Fruit fly (Drosophila melanogaster) ovary, adult (tissue): ENCODE results near the gene TBC1D23.

Source experiments
- CG17801 ChIP-seq: fragments of 200-800 bp; optimal IDR thresholded peaks from 2 replicates; lab custom pipeline; 2019; ENCODE audit warnings: missing biosample characterization, mild to moderate bottlenecking, missing genetic modification characterization, moderate library complexity; ENCODE audit not compliant: partially characterized antibody

TBC1D23 gene

DNA sequence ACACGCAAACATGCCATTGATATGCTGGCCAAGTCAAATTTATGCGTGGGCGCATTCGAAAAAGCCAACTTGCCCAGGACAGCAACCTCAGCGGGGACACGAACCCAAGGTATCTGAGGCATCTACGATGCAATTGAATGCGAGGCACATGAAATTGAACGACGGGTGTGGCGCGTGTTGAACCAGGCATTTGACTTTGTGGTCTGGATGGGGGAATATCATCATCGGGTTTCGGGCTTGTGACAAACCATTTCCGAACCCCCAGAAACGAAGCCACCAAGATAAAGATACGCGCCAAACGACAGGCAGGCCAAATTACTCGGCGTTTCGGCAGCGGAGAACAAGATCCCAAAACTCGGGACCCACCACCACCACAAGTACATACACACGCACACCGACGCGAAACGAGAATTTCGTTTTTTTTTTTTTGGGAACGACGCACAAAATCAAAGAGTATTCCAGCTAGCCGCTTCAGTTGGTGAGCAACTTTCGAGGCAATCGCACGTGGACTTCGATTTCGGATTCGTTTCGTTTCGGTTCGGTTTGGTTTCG, 13.7 kb downstream of the TBC1D23 start, which contains the start of gene MFS3:
Gene MFS3 (plus strand): TSS at position 472 of the 552 bp plus-strand sequence.
- no peak for TF ChIP-seq CG17801 (GFP tag; lab: Kevin White, UChicago)

DNA sequence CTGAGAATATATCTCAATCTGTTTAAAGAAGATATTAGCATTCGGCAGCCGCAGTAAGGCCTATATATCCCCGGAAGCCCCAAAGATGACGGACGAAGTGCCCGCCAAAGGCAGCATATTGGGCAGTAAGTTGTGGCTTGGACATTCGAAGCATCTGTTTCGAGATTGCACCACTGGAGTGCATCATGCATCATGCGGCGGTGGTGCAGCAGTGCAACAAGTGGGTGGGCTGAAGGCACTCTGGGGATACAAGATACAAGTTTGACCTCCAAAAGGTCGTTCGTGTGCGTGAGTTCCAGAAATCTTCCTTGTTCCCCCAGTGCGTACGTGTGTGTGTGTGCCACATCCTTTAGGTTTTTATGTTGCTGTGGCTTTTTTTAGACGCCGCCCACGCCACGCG, 14.2 kb downstream of the TBC1D23 start:
- TF ChIP-seq CG17801 (GFP tag; lab: Kevin White, UChicago), result no peak

DNA sequence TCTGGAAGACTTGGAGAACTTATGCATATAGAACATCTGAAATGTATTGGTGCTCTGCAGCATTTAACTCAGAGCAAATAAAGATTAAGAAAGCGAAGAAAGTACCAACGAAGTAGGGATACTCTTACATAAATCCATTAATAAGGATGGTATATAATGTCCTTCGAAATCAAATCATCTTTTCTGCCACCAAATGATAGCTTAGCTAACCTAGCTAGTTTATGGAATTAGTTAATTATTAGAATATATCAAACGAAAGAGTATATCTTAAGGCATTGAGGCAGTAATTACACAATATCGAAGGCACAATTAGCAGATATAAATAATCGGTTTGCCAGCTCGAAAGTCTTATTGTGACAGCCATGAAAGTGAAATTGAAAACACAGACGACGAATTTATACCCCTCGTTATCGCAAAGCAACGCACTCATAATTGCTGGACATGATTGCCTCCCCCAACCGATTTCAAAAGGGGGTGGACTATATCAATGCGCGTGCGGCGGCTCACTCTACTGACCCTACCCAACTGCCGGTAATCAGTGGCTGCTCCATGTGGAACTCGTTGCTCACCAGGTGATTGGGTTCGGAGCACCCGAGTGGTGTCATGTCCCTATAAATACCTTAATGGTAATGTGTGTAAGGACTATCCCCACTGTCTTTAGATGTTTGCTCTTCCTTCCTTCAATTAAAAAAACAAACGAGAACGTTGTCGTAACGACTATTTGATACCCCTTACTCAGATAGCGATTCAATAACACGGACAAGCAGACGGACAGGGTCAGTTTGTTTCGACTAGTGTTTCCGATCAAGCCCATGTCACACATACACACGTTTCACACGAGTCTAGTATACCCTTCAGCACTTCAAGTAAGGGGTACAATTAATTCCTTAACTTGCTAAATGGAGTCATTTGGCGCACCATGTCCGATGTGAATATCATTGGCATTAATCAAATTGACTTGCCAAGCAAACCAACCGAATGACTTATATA, 15.6 kb downstream of the TBC1D23 start:
- TF ChIP-seq CG17801 (GFP tag; lab: Kevin White, UChicago), result no peak

DNA sequence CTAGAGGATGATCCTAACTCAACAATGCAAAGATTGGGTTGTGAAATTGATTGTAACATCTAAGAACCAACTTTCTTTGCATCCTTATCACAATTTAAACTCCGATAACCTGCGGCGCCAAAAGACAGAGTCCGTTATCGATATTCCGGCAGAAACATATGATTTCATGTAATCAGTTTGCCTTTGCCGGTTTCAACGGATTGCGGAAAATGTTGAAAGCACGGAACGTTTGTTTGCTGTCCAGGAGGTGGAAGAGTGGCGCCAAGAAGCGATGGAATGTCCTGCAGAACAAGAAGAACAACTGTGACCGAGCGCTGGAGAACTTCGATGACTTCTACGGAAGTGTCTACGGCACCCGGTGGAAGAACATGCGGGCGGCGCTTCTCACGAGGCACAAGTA, 18.5 kb downstream of the TBC1D23 start:
- no peak for TF ChIP-seq CG17801 (GFP tag; lab: Kevin White, UChicago)

DNA sequence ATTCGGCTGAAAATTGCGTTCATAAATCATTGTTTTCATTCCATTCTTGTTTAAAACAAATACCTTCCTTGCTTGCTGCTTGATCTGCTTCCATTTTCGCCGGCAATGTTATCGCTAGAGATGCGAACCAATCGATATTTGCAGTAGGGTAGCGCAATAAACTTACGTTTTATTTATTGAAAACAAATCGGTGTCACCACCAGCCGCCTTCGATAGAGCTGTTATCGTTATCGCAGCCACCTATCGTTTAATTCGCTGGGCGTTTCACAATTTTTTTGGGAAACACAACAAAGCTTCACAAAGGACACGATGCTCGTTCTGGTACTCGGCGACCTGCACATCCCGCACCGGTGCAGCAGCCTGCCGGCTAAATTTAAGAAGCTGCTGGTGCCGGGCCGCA, 21.4 kb downstream of the TBC1D23 start, which contains the start of the genes Tfb4 and Vps29:
Gene Tfb4 (minus strand): TSS at position 124 of the 400 bp plus-strand sequence.
Gene Vps29 (plus strand): TSS at position 213 of the 400 bp plus-strand sequence.
- TF ChIP-seq CG17801 (GFP tag; lab: Kevin White, UChicago), result peak; percentile 62

DNA sequence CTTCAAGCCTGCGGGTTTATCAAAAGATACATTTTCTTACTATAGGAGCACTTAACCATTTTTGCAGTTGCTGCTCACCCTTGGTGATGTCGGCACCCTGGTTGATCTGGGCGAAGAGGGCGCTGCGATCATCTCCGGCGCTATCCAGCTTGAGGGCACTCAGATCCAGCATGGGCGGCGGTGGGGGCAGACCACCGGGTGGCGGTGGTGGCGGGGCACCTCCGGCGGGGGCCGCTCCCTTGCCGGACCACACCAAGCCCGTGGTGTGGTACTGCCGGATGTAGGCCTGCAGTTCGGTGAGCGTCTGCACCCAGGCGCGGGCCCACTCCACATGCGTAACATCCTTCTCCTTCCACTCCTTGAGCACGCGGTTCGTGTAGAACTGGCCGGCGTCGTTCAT, 23.6 kb downstream of the TBC1D23 start:
- TF ChIP-seq CG17801 (GFP tag; lab: Kevin White, UChicago), result no peak

DNA sequence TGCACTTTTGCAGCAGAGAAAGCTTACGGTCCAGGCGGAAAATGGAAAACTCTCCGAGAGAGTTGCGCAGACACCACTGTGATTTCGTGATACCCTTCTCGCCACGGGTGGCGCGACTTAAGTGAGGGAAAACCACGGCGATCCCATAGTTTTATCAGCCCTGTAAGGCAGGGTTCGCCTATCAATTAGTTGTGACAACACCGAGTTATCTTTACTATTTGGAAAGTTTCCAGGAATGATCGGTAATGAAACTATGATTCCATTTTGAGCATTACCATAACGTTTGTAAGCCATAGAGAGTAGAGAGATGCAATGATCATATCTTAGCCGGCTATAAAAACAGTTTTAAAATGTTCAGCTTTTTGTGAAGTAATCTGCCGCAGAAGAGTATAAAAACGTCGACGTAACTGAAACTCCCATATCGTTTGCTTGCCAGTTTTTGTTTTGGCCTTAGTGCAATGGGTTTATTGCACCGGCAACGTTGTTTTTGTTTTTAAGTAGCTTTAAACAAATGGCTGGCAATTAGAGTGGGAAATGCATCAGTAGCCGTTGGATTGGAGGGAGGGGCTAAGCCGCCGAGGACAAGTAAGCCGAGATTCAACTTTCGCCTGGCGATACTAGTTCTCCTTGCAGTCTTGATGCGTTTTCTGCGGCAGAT, 27.6 kb downstream of the TBC1D23 start:
- no peak for TF ChIP-seq CG17801 (GFP tag; lab: Kevin White, UChicago)

DNA sequence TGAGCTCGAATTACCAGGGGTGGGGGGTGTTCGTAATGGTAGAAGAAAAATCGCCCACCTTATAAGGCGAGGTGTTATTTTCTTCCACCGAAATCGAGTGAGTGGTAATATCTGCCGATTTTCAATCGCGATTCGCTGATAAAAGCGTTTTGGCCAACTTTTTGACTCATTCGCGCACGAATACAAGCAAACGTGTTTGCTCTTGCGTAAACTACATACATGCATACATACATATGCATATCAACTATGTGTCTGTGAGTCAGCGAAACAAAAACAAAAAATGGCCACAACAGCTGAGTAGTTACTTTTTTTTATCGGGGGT, 28.2 kb downstream of the TBC1D23 start:
- no peak for TF ChIP-seq CG17801 (GFP tag; lab: Kevin White, UChicago)

DNA sequence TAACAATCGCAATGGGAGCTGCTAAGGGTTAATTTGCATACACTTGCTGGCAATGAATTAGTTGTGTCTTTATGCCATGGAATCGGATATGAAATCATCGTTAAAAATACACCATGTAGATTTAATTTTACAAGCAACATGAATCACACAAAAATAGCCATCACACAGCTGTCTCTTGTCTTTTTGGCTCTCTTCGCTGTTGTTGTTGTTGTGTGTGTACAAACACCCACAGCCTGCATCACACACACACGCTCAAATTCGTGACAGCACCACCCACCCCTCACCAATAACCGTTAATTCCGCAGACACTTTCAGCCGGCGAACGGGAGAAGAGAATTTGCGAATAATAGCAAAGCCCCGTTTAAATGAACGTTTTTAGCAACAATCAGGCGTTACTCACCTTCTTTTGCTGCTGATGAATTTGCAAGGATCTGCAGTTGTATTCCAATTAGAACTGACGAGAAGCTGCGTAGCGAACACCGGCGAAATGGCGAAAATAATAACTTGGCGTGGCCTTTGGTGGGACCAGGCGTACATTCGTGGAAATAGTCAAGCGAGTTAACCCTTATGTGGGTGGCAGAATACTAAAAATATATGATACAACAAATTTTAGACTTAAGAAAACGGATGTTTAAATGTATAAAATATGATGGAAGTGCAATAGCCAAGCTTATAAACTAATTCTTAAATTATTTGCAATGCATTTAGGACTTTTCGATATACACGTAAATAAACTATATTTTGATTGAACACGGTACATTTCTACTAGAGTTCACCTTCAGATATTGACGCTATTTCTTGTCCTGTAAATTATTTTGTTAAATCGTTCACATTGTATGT, 28.8 kb downstream of the TBC1D23 start, which contains the start of gene capt:
Gene capt (minus strand): TSS at position 584 of the 840 bp plus-strand sequence.
- no peak for TF ChIP-seq CG17801 (GFP tag; lab: Kevin White, UChicago)

DNA sequence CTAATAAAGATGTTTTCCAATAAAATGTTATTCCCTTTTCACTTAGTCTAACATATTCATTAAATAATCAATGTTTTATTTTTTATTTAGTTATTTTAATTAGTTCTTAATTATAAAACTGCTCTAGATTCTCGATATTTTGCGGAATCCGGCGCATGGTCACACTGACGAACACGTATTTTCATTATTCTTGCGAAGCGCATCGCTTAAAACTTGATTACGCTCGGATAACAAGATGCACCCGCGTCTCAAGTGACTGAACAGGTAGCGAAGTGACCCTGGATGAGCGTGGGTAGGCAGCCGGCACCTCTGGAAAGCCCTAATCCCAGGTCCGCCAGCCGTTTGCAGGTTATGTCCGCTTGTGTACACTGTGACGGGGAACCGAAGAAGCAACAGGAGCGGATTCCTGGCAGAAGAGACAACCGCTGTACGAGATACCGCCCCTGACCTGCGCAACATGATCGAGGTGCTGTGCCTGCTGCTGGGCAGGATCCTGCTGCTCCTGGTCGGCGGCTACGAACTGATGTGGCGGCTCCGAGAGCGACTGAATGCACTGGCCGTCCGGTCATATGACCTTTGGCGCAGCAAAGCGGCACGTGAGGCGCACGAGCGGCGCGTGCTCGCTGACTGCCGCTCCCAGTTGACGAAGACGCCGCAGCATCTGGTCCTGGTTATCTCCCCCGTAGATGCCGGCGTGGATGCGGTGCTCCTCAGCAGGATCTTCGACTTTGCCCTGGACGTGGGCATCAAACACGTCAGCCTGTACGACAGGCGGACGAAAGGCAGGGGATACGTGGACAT, 29.6 kb downstream of the TBC1D23 start, which contains the start of gene Tango14:
Gene Tango14 (plus strand): TSS at position 143 of the 801 bp plus-strand sequence.
- TF ChIP-seq CG17801 (GFP tag; lab: Kevin White, UChicago), result no peak

DNA sequence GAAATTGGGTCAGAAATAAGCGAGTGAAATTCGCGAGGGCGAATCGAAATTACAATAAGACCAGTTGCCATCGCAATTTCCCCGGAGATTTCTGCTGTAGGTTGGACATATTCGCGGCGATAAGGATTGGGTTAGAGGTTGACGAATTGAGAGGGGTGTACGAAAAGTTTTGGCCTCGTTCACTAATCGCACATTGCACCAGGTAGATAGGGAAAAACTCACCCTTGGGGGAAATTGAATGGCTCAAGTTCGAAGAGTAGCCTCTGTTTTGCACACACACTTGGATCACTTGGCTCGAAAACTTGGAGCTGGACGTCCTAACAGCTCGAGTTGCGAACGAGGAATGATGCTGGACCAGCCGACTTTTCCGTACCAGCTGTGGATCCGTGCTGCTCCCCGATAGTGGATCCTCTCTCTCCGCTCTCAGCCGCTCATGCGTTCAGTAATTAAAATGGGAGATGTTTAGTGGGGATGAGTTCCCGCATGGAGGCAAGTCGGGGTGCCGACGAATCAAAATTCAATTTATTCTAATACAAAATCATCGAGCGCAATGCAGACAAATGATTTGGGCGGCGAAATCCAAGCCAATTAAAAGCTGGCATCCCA, 34.5 kb downstream of the TBC1D23 start, which contains the start of gene CG5080:
Gene CG5080 (minus strand): TSS at position 349 of the 606 bp plus-strand sequence.
- TF ChIP-seq CG17801 (GFP tag; lab: Kevin White, UChicago), result no peak

DNA sequence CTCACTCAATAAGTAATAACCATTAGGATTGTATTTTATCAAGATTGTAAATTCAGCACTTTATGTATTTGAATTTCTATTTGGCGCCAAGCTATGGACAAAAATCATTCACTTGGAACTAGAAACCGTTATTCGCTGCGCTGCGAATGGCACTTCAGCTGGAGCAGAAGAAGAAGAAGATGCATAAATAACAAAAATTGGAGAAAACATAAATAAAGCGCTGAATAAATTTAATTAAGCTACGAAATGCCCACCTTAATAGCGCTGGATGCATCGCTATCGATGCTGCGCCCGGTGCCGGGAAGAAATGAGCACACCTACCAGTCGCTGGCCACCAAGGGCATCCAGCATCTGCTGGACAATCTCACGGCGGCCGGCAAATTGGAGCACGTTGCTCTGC, 35.2 kb downstream of the TBC1D23 start, which contains the start of gene IntS14:
Gene IntS14 (plus strand): TSS at position 150 of the 400 bp plus-strand sequence.
- TF ChIP-seq CG17801 (GFP tag; lab: Kevin White, UChicago), result peak; percentile 2

DNA sequence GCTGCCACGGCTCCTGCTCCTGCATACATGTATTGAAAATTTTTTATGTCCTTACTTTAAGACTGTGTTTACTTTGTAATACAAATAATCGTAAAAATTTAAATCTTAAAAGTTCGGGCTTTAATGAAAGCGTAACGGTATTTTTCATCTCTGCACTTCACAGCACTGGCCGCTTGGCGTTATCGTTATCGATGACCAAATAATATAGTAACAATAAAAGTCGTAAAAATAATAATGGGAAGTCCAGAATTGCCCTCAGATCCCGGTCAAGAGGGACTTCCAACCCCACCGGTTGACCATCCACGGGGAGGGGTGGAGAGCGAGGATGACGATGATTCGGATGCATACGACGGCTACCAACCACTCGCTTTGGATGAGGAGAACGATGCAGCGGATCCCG, 37.2 kb downstream of the TBC1D23 start, which contains the start of gene CG14341:
Gene CG14341 (plus strand): TSS at position 181 of the 400 bp plus-strand sequence.
- TF ChIP-seq CG17801 (GFP tag; lab: Kevin White, UChicago), result no peak
